Worm (Caenorhabditis elegans) whole organism, L2 larva: ENCODE data around the gene sra-2.

ENCODE experiments used
- F13H6.1 ChIP-seq: sonication (generic microtip); optimal IDR thresholded peaks from 2 replicates; lab custom pipeline; 2016; ENCODE audit warnings: missing genetic modification characterization, missing compliant biosample characterization
- ceh-16 ChIP-seq: fragments of 150-350 bp; optimal IDR thresholded peaks from 2 replicates; lab custom pipeline; 2014; ENCODE audit warnings: missing biosample characterization, missing genetic modification characterization
- mbf-1 ChIP-seq: sonication (generic microtip); optimal IDR thresholded peaks from 2 replicates; lab custom pipeline; 2017; ENCODE audit warnings: missing biosample characterization, missing genetic modification characterization

DNA sequence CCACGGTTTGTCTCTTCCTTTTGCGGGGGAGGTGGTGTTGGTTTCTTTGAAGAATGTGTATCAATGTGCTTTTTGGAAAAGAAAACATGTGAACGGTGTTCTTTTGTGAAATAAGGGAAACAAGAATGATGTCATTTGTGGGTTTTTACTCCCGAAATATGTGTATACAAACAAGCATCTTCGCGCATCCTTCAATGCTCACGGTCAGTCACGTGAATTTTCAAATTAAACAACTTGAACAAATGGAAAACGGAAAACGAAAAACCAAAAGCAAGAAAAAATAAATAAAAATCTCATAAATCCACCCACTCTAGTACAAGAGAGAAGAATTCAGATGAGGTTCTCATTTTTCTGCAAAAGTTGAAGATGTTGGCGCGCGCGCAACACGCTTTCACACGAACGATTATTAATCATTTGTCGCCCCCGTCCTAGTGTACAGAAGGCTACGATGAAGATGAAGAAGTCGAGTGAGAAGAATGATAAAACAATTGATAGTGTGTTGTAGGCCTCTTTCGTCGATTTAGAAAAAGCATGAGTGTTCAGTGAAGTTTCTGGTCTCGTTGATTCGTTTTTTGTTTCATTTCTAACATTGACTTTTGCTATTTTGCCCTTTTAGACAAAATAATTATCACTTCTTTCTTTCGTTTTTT is 43.4 kb upstream of the sra-2 start:
- TF ChIP-seq mbf-1 (tag; lab: Kevin White, UChicago) (no peak), F13H6.1 (no peak), ceh-16 (tag; lab: Kevin White, UChicago) (no peak)
